Fruit fly (Drosophila melanogaster) whole organism, larva: ENCODE measurements around the gene CG32846.

Experiments
- noc ChIP-seq: fragments of 200-800 bp; sonication (Bioruptor generic); optimal IDR thresholded peaks from 3 replicates; lab custom pipeline; 2019; ENCODE audit warnings: missing biosample characterization, mild to moderate bottlenecking, missing genetic modification characterization, moderate library complexity

The CG32846 gene

dm6 chr3L:2951518-2951917 is at the start of gene CG32846:
CG32846 (minus strand) TSS chr3L:2951618.
- TF ChIP-seq noc = no peak

dm6 chr3L:2994872-2995271 is 43.5 kb upstream of the CG32846 start, which contains the start of gene CG2113:
CG2113 (plus strand) TSS chr3L:2995172.
- no peak for TF ChIP-seq noc

- no peak for TF ChIP-seq noc
Measured at dm6 chr3L:2987749-2988148, 36.3 kb upstream of the CG32846 start.

- TF ChIP-seq noc = no peak
Measured at dm6 chr3L:2986302-2986701, 34.9 kb upstream of the CG32846 start.

- no peak for TF ChIP-seq noc
Measured at dm6 chr3L:2980856-2981255, 29.4 kb upstream of the CG32846 start, which contains the start of gene CPT2. CPT2 (plus strand) TSS chr3L:2981022.

dm6 chr3L:2960949-2961584 is 9.6 kb upstream of the CG32846 start, which contains the start of the genes CG34025 and Or63a:
CG34025 (minus strand) TSS chr3L:2961049.
Or63a (plus strand) TSS chr3L:2961534.
- TF ChIP-seq noc = no peak

- no peak for TF ChIP-seq noc
Measured at dm6 chr3L:2923097-2923496, 28.3 kb downstream of the CG32846 start.

- TF ChIP-seq noc = no peak
Measured at dm6 chr3L:2918628-2919027, 32.8 kb downstream of the CG32846 start.

- TF ChIP-seq noc = no peak
Measured at dm6 chr3L:2916554-2916953, 34.9 kb downstream of the CG32846 start, which contains the start of gene CG9970. CG9970 (minus strand) TSS chr3L:2916654.

- no peak for TF ChIP-seq noc
Measured at dm6 chr3L:2913291-2913690, 38.1 kb downstream of the CG32846 start.

dm6 chr3L:2909523-2910042 is 41.8 kb downstream of the CG32846 start:
- no peak for TF ChIP-seq noc

dm6 chr3L:2906404-2906803 is 45.0 kb downstream of the CG32846 start:
- no peak for TF ChIP-seq noc
